Fruit fly (Drosophila melanogaster) whole organism, embryonic: ENCODE data around the gene CG13995.

Source experiments
- ATbp ChIP-seq: fragments of 200-800 bp; sonication (Bioruptor generic); optimal IDR thresholded peaks from 2 replicates; lab custom pipeline; 2017; ENCODE audit warnings: missing biosample characterization, mild to moderate bottlenecking, missing genetic modification characterization, missing genetic modification reagents
- Blimp-1 ChIP-seq: fragments of 200-800 bp; sonication (Bioruptor generic); optimal IDR thresholded peaks from 3 replicates; lab custom pipeline; 2018; ENCODE audit warnings: missing biosample characterization, missing genetic modification characterization, mild to moderate bottlenecking, moderate library complexity, missing genetic modification reagents
- CG10654 ChIP-seq: fragments of 200-800 bp; sonication (Bioruptor generic); optimal IDR thresholded peaks from 2 replicates; lab custom pipeline; 2016; ENCODE audit warnings: missing biosample characterization, missing genetic modification characterization
- CG11247 ChIP-seq: fragments of 200-800 bp; sonication (Bioruptor generic); IDR thresholded peaks from 2 replicates; pipeline ENCODE4 v1.3.6; 2022; ENCODE audit warnings: missing biosample characterization, missing genetic modification characterization
- CG12155 ChIP-seq: fragments of 200-800 bp; sonication (Bioruptor generic); optimal IDR thresholded peaks from 3 replicates; lab custom pipeline; 2016; ENCODE audit warnings: missing biosample characterization, missing genetic modification characterization
- CG13424 ChIP-seq: fragments of 200-800 bp; sonication (Bioruptor generic); optimal IDR thresholded peaks from 2 replicates; lab custom pipeline; 2019; ENCODE audit warnings: missing biosample characterization, mild to moderate bottlenecking, missing genetic modification characterization, moderate library complexity
- CG17385 ChIP-seq: fragments of 200-800 bp; sonication (Bioruptor generic); optimal IDR thresholded peaks from 3 replicates; lab custom pipeline; 2018; ENCODE audit warnings: missing biosample characterization, mild to moderate bottlenecking, missing genetic modification characterization
- CG17802 ChIP-seq: fragments of 200-800 bp; sonication (Bioruptor generic); optimal IDR thresholded peaks from 2 replicates; lab custom pipeline; 2018; ENCODE audit warnings: missing biosample characterization, mild to moderate bottlenecking, missing genetic modification characterization, moderate library complexity
- CG1832 ChIP-seq: fragments of 200-800 bp; sonication (Bioruptor generic); optimal IDR thresholded peaks from 2 replicates; lab custom pipeline; 2017; ENCODE audit warnings: missing biosample characterization, mild to moderate bottlenecking, missing genetic modification characterization, inconsistent platforms
- CG2678 ChIP-seq: fragments of 200-800 bp; sonication (Bioruptor generic); optimal IDR thresholded peaks from 3 replicates; lab custom pipeline; 2019; ENCODE audit warnings: missing biosample characterization, mild to moderate bottlenecking, missing genetic modification characterization, moderate library complexity
- CG30403 ChIP-seq: fragments of 200-800 bp; sonication (Bioruptor generic); optimal IDR thresholded peaks from 3 replicates; lab custom pipeline; 2016; ENCODE audit warnings: missing biosample characterization, missing genetic modification characterization
- CG3281 ChIP-seq: fragments of 200-800 bp; sonication (Bioruptor generic); optimal IDR thresholded peaks from 3 replicates; lab custom pipeline; 2017; ENCODE audit warnings: missing biosample characterization, mild to moderate bottlenecking, missing genetic modification characterization
- CG3407 ChIP-seq: fragments of 200-800 bp; sonication (Bioruptor generic); optimal IDR thresholded peaks from 2 replicates; lab custom pipeline; 2018; ENCODE audit warnings: missing biosample characterization, mild to moderate bottlenecking, missing genetic modification characterization
- CG7556 ChIP-seq: fragments of 200-800 bp; sonication (Bioruptor generic); optimal IDR thresholded peaks from 2 replicates; lab custom pipeline; 2017; ENCODE audit warnings: missing biosample characterization, mild to moderate bottlenecking, missing genetic modification characterization
- CG7839 ChIP-seq: fragments of 200-800 bp; sonication (Bioruptor generic); optimal IDR thresholded peaks from 3 replicates; lab custom pipeline; 2018; ENCODE audit warnings: missing biosample characterization, mild to moderate bottlenecking, missing genetic modification characterization, moderate library complexity
- CG8290 ChIP-seq, 3 experiments: fragments of 200-800 bp; sonication (Bioruptor generic); optimal IDR thresholded peaks; 2 replicates each; lab custom pipeline; 2016 to 2019; ENCODE audit warnings: missing biosample characterization in 3 of 3, missing genetic modification characterization in 3 of 3, mild to moderate bottlenecking in 2 of 3, moderate library complexity in 1 of 3
- CG9215 ChIP-seq: fragments of 200-800 bp; sonication (Bioruptor generic); IDR thresholded peaks from 2 replicates; pipeline ENCODE4 v1.3.6; 2022; ENCODE audit warnings: missing biosample characterization, missing genetic modification characterization
- CG9932 ChIP-seq: fragments of 200-800 bp; sonication (Bioruptor generic); IDR thresholded peaks from 2 replicates; pipeline ENCODE4 v1.3.6; 2022; ENCODE audit warnings: missing biosample characterization, missing genetic modification characterization
- Camta ChIP-seq: fragments of 200-800 bp; sonication (Bioruptor generic); optimal IDR thresholded peaks from 2 replicates; lab custom pipeline; 2016; ENCODE audit warnings: missing biosample characterization, missing genetic modification characterization
- Dref ChIP-seq: fragments of 200-800 bp; sonication (Bioruptor generic); IDR thresholded peaks from 2 replicates; pipeline ENCODE4 v1.3.6; 2022; ENCODE audit warnings: missing biosample characterization, missing genetic modification characterization
- E2f1 ChIP-seq: fragments of 200-800 bp; sonication (Bioruptor generic); IDR thresholded peaks from 2 replicates; pipeline ENCODE4 v1.3.6; 2022; ENCODE audit warnings: missing biosample characterization, missing genetic modification characterization
- Ets97D ChIP-seq: fragments of 200-800 bp; sonication (Bioruptor generic); optimal IDR thresholded peaks from 3 replicates; lab custom pipeline; 2016; ENCODE audit warnings: missing biosample characterization, missing genetic modification characterization
- H2.0 ChIP-seq: fragments of 200-800 bp; sonication (Bioruptor generic); IDR thresholded peaks from 2 replicates; pipeline ENCODE4 v1.3.6; 2022; ENCODE audit warnings: missing biosample characterization, missing genetic modification characterization
- HLH4C ChIP-seq: fragments of 200-800 bp; sonication (Bioruptor generic); IDR thresholded peaks from 3 replicates; pipeline ENCODE4 v1.3.6; 2022; ENCODE audit warnings: missing biosample characterization, missing genetic modification characterization; ENCODE audit not compliant: partially characterized antibody
- Hr39 ChIP-seq: fragments of >200 bp; optimal IDR thresholded peaks from 2 replicates; lab custom pipeline; 2017
- Mad ChIP-seq: fragments of 200-800 bp; sonication (Bioruptor generic); optimal IDR thresholded peaks from 2 replicates; lab custom pipeline; 2016; ENCODE audit warnings: missing biosample characterization, missing genetic modification characterization
- Max ChIP-seq: fragments of 200-800 bp; sonication (Bioruptor generic); optimal IDR thresholded peaks from 2 replicates; lab custom pipeline; 2016; ENCODE audit warnings: missing biosample characterization, mild to moderate bottlenecking, missing genetic modification characterization
- Mrtf ChIP-seq: fragments of 200-800 bp; sonication (Bioruptor generic); IDR thresholded peaks from 3 replicates; pipeline ENCODE4 v1.3.6; 2022; ENCODE audit warnings: missing biosample characterization, missing genetic modification characterization
- Rfx ChIP-seq: fragments of 200-800 bp; sonication (Bioruptor generic); IDR thresholded peaks from 2 replicates; pipeline ENCODE4 v1.3.6; 2022; ENCODE audit warnings: missing biosample characterization, missing genetic modification characterization
- Xbp1 ChIP-seq: fragments of 200-800 bp; sonication (Bioruptor generic); optimal IDR thresholded peaks from 3 replicates; lab custom pipeline; 2016; ENCODE audit warnings: missing biosample characterization, mild to moderate bottlenecking, missing genetic modification characterization
- YL-1 ChIP-seq: fragments of 200-800 bp; sonication (Bioruptor generic); optimal IDR thresholded peaks from 3 replicates; lab custom pipeline; 2017; ENCODE audit warnings: missing biosample characterization, mild to moderate bottlenecking, missing genetic modification characterization
- bsh ChIP-seq, 2 experiments: fragments of 200-800 bp; sonication (Bioruptor generic); optimal IDR thresholded peaks; 2 replicates each; lab custom pipeline; 2017 to 2018; ENCODE audit warnings: mild to moderate bottlenecking in 2 of 2, missing biosample characterization in 2 of 2, missing genetic modification characterization in 2 of 2, moderate library complexity in 1 of 2
- chm ChIP-seq: fragments of 200-800 bp; sonication (Bioruptor generic); IDR thresholded peaks from 2 replicates; pipeline ENCODE4 v1.3.6; 2022; ENCODE audit warnings: missing biosample characterization, missing genetic modification characterization
- ci ChIP-seq: fragments of 200-800 bp; sonication (Bioruptor generic); IDR thresholded peaks from 3 replicates; pipeline ENCODE4 v1.3.6; 2022; ENCODE audit warnings: missing biosample characterization, missing genetic modification characterization
- dati ChIP-seq: fragments of 200-800 bp; sonication (Bioruptor generic); IDR thresholded peaks from 2 replicates; pipeline ENCODE4 v1.3.6; 2022; ENCODE audit warnings: missing biosample characterization, missing genetic modification characterization
- gem ChIP-seq: fragments of 200-800 bp; sonication (Bioruptor generic); optimal IDR thresholded peaks from 2 replicates; lab custom pipeline; 2019; ENCODE audit warnings: missing biosample characterization, mild to moderate bottlenecking, missing genetic modification characterization, moderate library complexity
- gsb-n ChIP-seq: fragments of 200-800 bp; sonication (Bioruptor generic); optimal IDR thresholded peaks from 3 replicates; lab custom pipeline; 2018; ENCODE audit warnings: missing biosample characterization, mild to moderate bottlenecking, missing genetic modification characterization
- kah ChIP-seq: fragments of 200-800 bp; sonication (Bioruptor generic); optimal IDR thresholded peaks from 2 replicates; lab custom pipeline; 2018; ENCODE audit warnings: missing biosample characterization, mild to moderate bottlenecking, missing genetic modification characterization
- kni ChIP-seq: fragments of 200-800 bp; sonication (Bioruptor generic); optimal IDR thresholded peaks from 3 replicates; lab custom pipeline; 2017; ENCODE audit warnings: mild to moderate bottlenecking, missing biosample characterization, missing genetic modification reagents, missing genetic modification characterization
- lilli ChIP-seq: fragments of 200-800 bp; sonication (Bioruptor generic); optimal IDR thresholded peaks from 3 replicates; lab custom pipeline; 2016; ENCODE audit warnings: missing biosample characterization, missing genetic modification characterization
- mld ChIP-seq: fragments of 200-800 bp; sonication (Bioruptor generic); IDR thresholded peaks from 3 replicates; pipeline ENCODE4 v1.3.6; 2022; ENCODE audit warnings: missing biosample characterization, missing genetic modification characterization; ENCODE audit not compliant: partially characterized antibody
- nmo ChIP-seq: fragments of 200-800 bp; sonication (Bioruptor generic); optimal IDR thresholded peaks from 2 replicates; lab custom pipeline; 2018; ENCODE audit warnings: missing biosample characterization, mild to moderate bottlenecking, missing genetic modification characterization, moderate library complexity
- odd ChIP-seq: fragments of 200-800 bp; sonication (Bioruptor generic); optimal IDR thresholded peaks from 2 replicates; lab custom pipeline; 2017; ENCODE audit warnings: missing biosample characterization, mild to moderate bottlenecking, missing genetic modification characterization
- p53 ChIP-seq: fragments of 200-800 bp; sonication (Bioruptor generic); optimal IDR thresholded peaks from 2 replicates; lab custom pipeline; 2016; ENCODE audit warnings: missing biosample characterization, missing genetic modification characterization
- phol ChIP-seq: fragments of 200-800 bp; sonication (Bioruptor generic); optimal IDR thresholded peaks from 3 replicates; lab custom pipeline; 2018; ENCODE audit warnings: missing biosample characterization, mild to moderate bottlenecking, missing genetic modification characterization, moderate library complexity
- pzg ChIP-seq: fragments of 200-800 bp; sonication (Bioruptor generic); optimal IDR thresholded peaks from 3 replicates; lab custom pipeline; 2018; ENCODE audit warnings: missing biosample characterization, mild to moderate bottlenecking, missing genetic modification characterization, moderate library complexity
- slbo ChIP-seq: fragments of 200-800 bp; sonication (Bioruptor generic); IDR thresholded peaks from 2 replicates; pipeline ENCODE4 v1.3.6; 2022; ENCODE audit warnings: missing biosample characterization, missing genetic modification characterization
- tgo ChIP-seq: fragments of 200-800 bp; sonication (Bioruptor generic); IDR thresholded peaks from 3 replicates; pipeline ENCODE4 v1.3.6; 2022; ENCODE audit warnings: missing biosample characterization, missing genetic modification characterization
- zf30C ChIP-seq: fragments of 200-800 bp; sonication (Bioruptor generic); optimal IDR thresholded peaks from 3 replicates; lab custom pipeline; 2018; ENCODE audit warnings: missing biosample characterization, mild to moderate bottlenecking, missing genetic modification characterization

Gene CG13995

DNA sequence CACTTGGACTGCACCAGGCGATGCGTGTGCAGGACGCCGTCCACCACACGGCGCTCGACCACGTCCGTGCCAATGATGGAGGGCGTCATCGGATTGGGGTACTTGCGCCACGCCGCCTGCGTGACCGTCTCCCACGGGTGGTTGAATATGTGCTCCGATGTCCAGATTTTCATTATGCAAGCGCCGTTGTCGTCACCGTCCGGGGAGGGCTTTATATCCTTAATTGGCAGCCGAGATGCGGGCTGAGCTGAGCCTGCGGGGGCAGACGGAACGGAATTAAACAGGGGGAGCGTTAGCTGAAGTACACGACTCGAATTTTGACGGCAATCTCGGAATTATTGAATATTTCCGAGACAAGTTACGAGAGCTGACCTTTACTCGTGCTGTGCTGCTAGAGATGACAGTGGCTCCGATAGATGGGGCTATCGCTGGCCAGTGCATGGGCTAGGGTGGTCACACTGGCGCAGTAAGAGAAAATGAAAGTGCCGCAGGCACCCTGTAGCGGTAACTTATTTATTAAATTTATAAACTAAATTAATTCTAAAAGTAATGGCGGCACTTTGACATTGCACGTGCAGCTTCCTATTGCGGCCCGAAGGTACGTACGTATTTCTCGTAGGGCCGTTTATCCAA lies 6.5 kb upstream of the CG13995 start, which contains the start of gene IPIP (continued):
- TF ChIP-seq mld (peak; percentile 75), CG7556 (GFP tag; lab: Kevin White, UChicago) (no peak), gem (no peak), HLH4C (peak; percentile 74), ATbp (GFP tag; lab: Kevin White, UChicago) (peak; percentile 25), Rfx (GFP tag; lab: Robert Waterston, UW) (peak; percentile 74), CG17802 (tag; lab: Kevin White, UChicago) (peak; percentile 3), slbo (GFP tag; lab: Robert Waterston, UW) (peak; percentile 66), CG12155 (GFP tag; lab: Kevin White, UChicago) (peak; percentile 53), phol (peak; percentile 39), CG3407 (GFP tag; lab: Kevin White, UChicago) (no peak), Dref (GFP tag; lab: Robert Waterston, UW) (peak; percentile 79), ci (peak; percentile 79), E2f1 (GFP tag; lab: Robert Waterston, UW) (0 out of 2 replicates have a peak, but pooled peaks have one; percentile 7), Xbp1 (GFP tag; lab: Kevin White, UChicago) (peak; percentile 47), YL-1 (peak; percentile 88), Max (peak; percentile 4), kni (GFP tag; lab: Kevin White, UChicago) (no peak), p53 (no peak), CG13424 (tag; lab: Kevin White, UChicago) (peak; percentile 17), tgo (GFP tag; lab: Robert Waterston, UW) (peak; percentile 29; the same call in 1 of the 3 replicates), CG1832 (GFP tag; lab: Kevin White, UChicago) (no peak), zf30C (no peak), Ets97D (GFP tag; lab: Kevin White, UChicago) (peak; percentile 27), Mrtf (GFP tag; lab: Robert Waterston, UW) (peak; percentile 22; the same call in 1 of the 3 replicates), CG2678 (tag; lab: Kevin White, UChicago) (peak; percentile 12), odd (peak; percentile 6), CG17385 (GFP tag; lab: Kevin White, UChicago) (peak; percentile 22), CG8290 (GFP tag; optimal IDR thresholded peaks at IDR 0.05; lab: Kevin White, UChicago) (no peak), CG8290 (tag; optimal IDR thresholded peaks at IDR 0.05; lab: Kevin White, UChicago) (peak in 1 of 2 experiments; percentile 66), chm (GFP tag; lab: Robert Waterston, UW) (peak; percentile 58), CG9932 (GFP tag; lab: Robert Waterston, UW) (peak; percentile 79), CG9215 (GFP tag; lab: Robert Waterston, UW) (peak; percentile 26; the same call in 1 of the 2 replicates), dati (GFP tag; lab: Robert Waterston, UW) (peak; percentile 13; the same call in 1 of the 2 replicates), pzg (GFP tag; lab: Kevin White, UChicago) (peak; percentile 83), CG30403 (GFP tag; lab: Kevin White, UChicago) (peak; percentile 26), CG7839 (tag; lab: Kevin White, UChicago) (no peak), Mad (GFP tag; lab: Kevin White, UChicago) (peak; percentile 6), CG10654 (GFP tag; lab: Kevin White, UChicago) (no peak), nmo (GFP tag; lab: Kevin White, UChicago) (peak; percentile 37), CG3281 (peak; percentile 7), bsh (GFP tag; optimal IDR thresholded peaks at IDR 0.05; lab: Kevin White, UChicago) (peak in 1 of 2 experiments; percentile 3), gsb-n (tag; lab: Kevin White, UChicago) (no peak), CG11247 (peak; percentile 44; the same call in 1 of the 2 replicates), lilli (peak; percentile 34), kah (GFP tag; lab: Kevin White, UChicago) (no peak), Blimp-1 (peak; percentile 19), Hr39 (no peak), Camta (GFP tag; lab: Kevin White, UChicago) (no peak), H2.0 (GFP tag; lab: Robert Waterston, UW) (no peak)
